Worm (Caenorhabditis elegans): ENCODE data around the gene C33H5.2.

The C33H5.2 gene

DNA sequence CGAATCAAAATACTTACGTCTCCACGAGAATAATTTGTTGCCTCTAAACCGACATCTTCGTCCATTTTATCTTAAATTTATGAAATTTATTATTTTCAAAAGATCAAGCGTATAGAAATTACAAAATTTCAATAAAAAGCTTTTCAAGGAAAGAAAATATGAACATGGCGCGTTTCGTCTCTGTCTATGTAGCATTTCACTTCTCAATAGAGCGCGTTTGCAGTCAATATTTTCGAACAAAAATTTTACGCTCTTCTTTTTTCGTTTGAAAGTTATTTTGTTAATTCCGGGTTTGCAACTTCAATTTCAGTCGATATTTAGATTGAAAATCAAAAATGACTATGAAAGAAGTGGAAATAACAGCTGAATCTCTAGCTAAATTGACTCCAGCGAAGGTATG lies 30.6 kb upstream of the C33H5.2 start, which contains the start of the genes hcf-1 and swd-2.2:
TSS of gene hcf-1 (minus strand) at position 70 of the 400 bp plus-strand sequence.
TSS of gene swd-2.2 (plus strand) at position 206 of the 400 bp plus-strand sequence.
- TF ChIP-seq flh-1 (GFP tag; optimal IDR thresholded peaks at IDR 0.05), result no peak
- peak; percentile 40 for TF ChIP-seq mep-1 (tag; optimal IDR thresholded peaks at IDR 0.05)
- TF ChIP-seq mab-5 (tag; optimal IDR thresholded peaks at IDR 0.05), result no peak
- no peak for TF ChIP-seq M03D4.4 (tag; optimal IDR thresholded peaks at IDR 0.05)
- no peak for TF ChIP-seq lin-13 (tag; optimal IDR thresholded peaks at IDR 0.05)
- TF ChIP-seq nhr-76 (tag; optimal IDR thresholded peaks at IDR 0.05), result no peak
- TF ChIP-seq pha-4 (tag; optimal IDR thresholded peaks at IDR 0.05), result peak; percentile 21
- peak; percentile 26 for TF ChIP-seq nhr-237 (tag; optimal IDR thresholded peaks at IDR 0.05)
- TF ChIP-seq drap-1 (GFP tag; optimal IDR thresholded peaks at IDR 0.05), result no peak
- no peak for TF ChIP-seq zip-8 (tag; optimal IDR thresholded peaks at IDR 0.05)
- no peak for TF ChIP-seq hlh-1 (tag; optimal IDR thresholded peaks at IDR 0.05)
- TF ChIP-seq ceh-39 (tag; optimal IDR thresholded peaks at IDR 0.05), result no peak
- no peak for TF ChIP-seq cnd-1 (tag; optimal IDR thresholded peaks at IDR 0.05)

DNA sequence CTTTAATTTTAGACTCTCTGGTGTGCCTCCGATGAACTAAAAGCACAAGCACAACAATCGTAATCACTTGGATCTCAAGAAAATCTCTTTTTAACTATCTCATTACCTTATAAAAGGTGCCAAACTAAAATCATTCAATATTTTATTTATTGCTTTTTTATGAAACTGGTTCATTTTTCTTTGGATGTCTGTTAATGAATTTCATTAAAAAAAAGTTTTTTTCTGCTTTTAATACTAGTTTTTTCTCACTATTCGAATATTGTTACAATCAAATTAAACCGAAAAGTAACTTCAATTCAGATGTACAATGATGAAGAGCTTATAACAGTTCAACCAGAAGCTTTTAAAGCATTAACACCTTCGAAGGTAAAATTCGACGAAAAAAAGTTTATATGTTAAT lies 29.1 kb upstream of the C33H5.2 start, which contains the start of gene swd-2.1:
TSS of gene swd-2.1 (plus strand) at position 301 of the 400 bp plus-strand sequence.
- TF ChIP-seq ceh-43 (GFP tag; optimal IDR thresholded peaks at IDR 0.05) (no peak), bed-3 (GFP tag; optimal IDR thresholded peaks at IDR 0.05) (no peak), ztf-11 (tag; optimal IDR thresholded peaks at IDR 0.05) (no peak), ceh-83 (GFP tag; optimal IDR thresholded peaks at IDR 0.05) (no peak), nhr-76 (tag; optimal IDR thresholded peaks at IDR 0.05) (no peak), mls-2 (tag; optimal IDR thresholded peaks at IDR 0.05) (no peak), unc-62 (GFP tag; optimal IDR thresholded peaks at IDR 0.05) (no peak), nhr-2 (tag; optimal IDR thresholded peaks at IDR 0.05) (no peak), cnd-1 (tag; optimal IDR thresholded peaks at IDR 0.05) (no peak), mab-5 (tag; optimal IDR thresholded peaks at IDR 0.05) (no peak), elt-1 (tag; optimal IDR thresholded peaks at IDR 0.05; ENCODE audit: borderline replicate concordance, insufficient read depth) (no peak), lin-32 (GFP tag; optimal IDR thresholded peaks at IDR 0.05) (no peak), ceh-39 (tag; optimal IDR thresholded peaks at IDR 0.05) (no peak), nhr-12 (tag; optimal IDR thresholded peaks at IDR 0.05) (no peak)

DNA sequence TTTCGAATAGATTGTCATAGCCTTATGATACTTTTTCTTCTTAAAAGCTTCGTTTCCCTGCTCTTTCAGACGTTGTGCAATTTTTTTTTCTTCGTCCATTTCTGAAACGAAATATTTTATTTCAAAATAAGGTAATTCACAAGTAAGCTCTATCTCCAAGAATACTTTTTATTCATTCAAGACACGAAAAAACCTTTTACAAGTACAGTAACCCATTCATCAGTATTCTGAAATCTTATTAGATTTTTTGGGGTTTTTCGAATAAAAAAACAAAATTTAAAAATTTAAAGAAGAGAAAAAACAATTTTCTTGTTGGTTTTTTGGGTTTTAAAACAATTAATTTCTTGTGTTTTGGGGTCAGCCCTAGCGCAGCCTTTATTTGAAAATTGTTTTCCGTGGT lies 26.0 kb upstream of the C33H5.2 start, which contains the start of gene rpap-3:
TSS of gene rpap-3 (minus strand) at position 101 of the 400 bp plus-strand sequence.
- TF ChIP-seq unc-62 (GFP tag; optimal IDR thresholded peaks at IDR 0.05), result no peak
- no peak for TF ChIP-seq nhr-2 (tag; optimal IDR thresholded peaks at IDR 0.05)
- no peak for TF ChIP-seq nhr-237 (tag; optimal IDR thresholded peaks at IDR 0.05)
- no peak for TF ChIP-seq cnd-1 (tag; optimal IDR thresholded peaks at IDR 0.05)
- TF ChIP-seq nhr-76 (tag; optimal IDR thresholded peaks at IDR 0.05), result no peak
- TF ChIP-seq unc-120 (tag; optimal IDR thresholded peaks at IDR 0.05; ENCODE audit: poor library complexity, severe bottlenecking), result no peak
- no peak for TF ChIP-seq sptf-1 (tag; optimal IDR thresholded peaks at IDR 0.05)
- TF ChIP-seq lin-13 (tag; optimal IDR thresholded peaks at IDR 0.05), result no peak
- TF ChIP-seq ceh-43 (GFP tag; optimal IDR thresholded peaks at IDR 0.05), result no peak
- no peak for TF ChIP-seq blmp-1 (tag; optimal IDR thresholded peaks at IDR 0.05)
- no peak for TF ChIP-seq ceh-39 (tag; optimal IDR thresholded peaks at IDR 0.05)

DNA sequence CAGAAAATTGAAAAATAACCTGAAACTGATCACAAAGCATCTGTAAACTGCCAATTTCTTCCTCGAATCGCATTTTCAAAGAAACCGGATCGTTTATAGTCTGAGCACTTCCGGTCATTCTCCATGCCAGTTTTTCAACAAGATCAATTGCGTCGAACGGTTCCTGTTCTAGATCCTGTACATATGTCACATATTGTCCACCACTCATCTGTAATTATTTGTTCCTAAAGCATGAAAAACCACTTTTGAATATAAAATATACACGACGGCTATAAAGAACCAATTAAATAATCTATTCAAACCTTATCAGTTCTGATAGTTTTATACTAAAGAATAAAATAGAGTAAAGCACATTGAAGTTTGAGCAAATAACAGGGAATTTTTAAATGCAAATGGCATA lies 22.5 kb upstream of the C33H5.2 start, which contains the start of gene sec-10:
TSS of gene sec-10 (minus strand) at position 208 of the 400 bp plus-strand sequence.
- TF ChIP-seq elt-3 (tag; optimal IDR thresholded peaks at IDR 0.05) (no peak), snpc-4 (tag; optimal IDR thresholded peaks at IDR 0.05) (no peak), unc-62 (GFP tag; optimal IDR thresholded peaks at IDR 0.05) (no peak), elt-1 (tag; optimal IDR thresholded peaks at IDR 0.05; ENCODE audit: borderline replicate concordance, insufficient read depth) (no peak), ceh-83 (GFP tag; optimal IDR thresholded peaks at IDR 0.05) (no peak), nhr-12 (tag; optimal IDR thresholded peaks at IDR 0.05) (no peak), lin-32 (GFP tag; optimal IDR thresholded peaks at IDR 0.05) (no peak), mab-5 (tag; optimal IDR thresholded peaks at IDR 0.05) (no peak)

DNA sequence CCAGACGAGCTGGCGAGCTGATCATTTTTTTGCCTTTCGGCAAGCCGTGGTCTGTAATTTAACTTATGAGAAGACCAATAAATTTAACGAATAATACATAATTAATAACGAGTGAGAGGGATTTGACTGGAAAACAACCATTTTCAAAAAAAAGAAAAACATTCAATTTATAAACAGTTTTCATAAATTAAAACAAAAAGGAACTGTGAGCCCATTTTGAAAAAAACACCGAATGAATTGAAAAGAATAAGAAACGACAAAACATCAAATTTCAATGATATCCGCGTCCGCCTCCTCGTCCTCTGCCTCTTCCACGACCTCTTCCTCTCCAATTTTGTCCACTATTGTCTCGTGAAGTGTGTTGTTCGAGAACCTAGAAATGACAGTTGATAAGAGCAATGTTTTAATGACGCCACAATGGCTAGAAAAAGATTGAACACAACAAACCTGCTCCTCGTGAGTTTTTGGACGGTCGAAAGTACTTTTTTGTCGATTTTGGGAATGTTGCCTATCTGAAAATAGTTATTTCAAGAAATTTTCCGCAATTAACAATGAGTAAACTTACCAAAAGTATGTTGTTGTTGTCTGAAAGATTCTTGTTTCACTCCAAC lies 20.9 kb upstream of the C33H5.2 start, which contains the start of gene tag-321:
TSS of gene tag-321 (minus strand) at position 51 of the 611 bp plus-strand sequence.
- TF ChIP-seq mep-1 (tag; optimal IDR thresholded peaks at IDR 0.05), result no peak
- TF ChIP-seq ham-2 (GFP tag; optimal IDR thresholded peaks at IDR 0.05), result no peak
- TF ChIP-seq mab-5 (tag; optimal IDR thresholded peaks at IDR 0.05), result no peak
- TF ChIP-seq mls-2 (tag; optimal IDR thresholded peaks at IDR 0.05), result no peak
- TF ChIP-seq blmp-1 (tag; optimal IDR thresholded peaks at IDR 0.05), result no peak
- no peak for TF ChIP-seq tbx-8 (GFP tag; optimal IDR thresholded peaks at IDR 0.05)
- TF ChIP-seq elt-3 (tag; optimal IDR thresholded peaks at IDR 0.05), result no peak
